Worm (Caenorhabditis elegans) whole organism, late embryonic: Measurements from ENCODE around the gene cky-1.

Experiments
- C38D4.7 ChIP-seq: fragments of 200-800 bp; sonication (Bioruptor generic); optimal IDR thresholded peaks from 2 replicates; lab custom pipeline; 2018; ENCODE audit warnings: mild to moderate bottlenecking, missing genetic modification characterization, moderate library complexity, missing compliant biosample characterization
- F13H6.1 ChIP-seq: sonication (generic microtip); optimal IDR thresholded peaks from 2 replicates; lab custom pipeline; 2016; ENCODE audit warnings: missing genetic modification characterization, missing compliant biosample characterization
- K02D7.2 ChIP-seq: sonication (generic microtip); optimal IDR thresholded peaks from 2 replicates; lab custom pipeline; 2017; ENCODE audit warnings: mild to moderate bottlenecking, missing genetic modification characterization, missing compliant biosample characterization
- K09A11.1 ChIP-seq: sonication (generic microtip); optimal IDR thresholded peaks from 2 replicates; lab custom pipeline; 2017; ENCODE audit warnings: antibody characterized with exemption, mild to moderate bottlenecking, missing genetic modification characterization, missing compliant biosample characterization; ENCODE audit not compliant: insufficient read depth
- T23F11.4 ChIP-seq: fragments of 200-800 bp; sonication (Bioruptor generic); optimal IDR thresholded peaks from 2 replicates; lab custom pipeline; 2018; ENCODE audit warnings: mild to moderate bottlenecking, missing genetic modification characterization, missing compliant biosample characterization
- Y22D7AL.16 ChIP-seq: sonication (generic microtip); optimal IDR thresholded peaks from 2 replicates; lab custom pipeline; 2016; ENCODE audit warnings: missing genetic modification characterization, missing compliant biosample characterization
- ahr-1 ChIP-seq: sonication (generic microtip); optimal IDR thresholded peaks from 2 replicates; lab custom pipeline; 2016; ENCODE audit warnings: missing genetic modification characterization, missing compliant biosample characterization
- ama-1 ChIP-seq: fragments of 150-350 bp; optimal IDR thresholded peaks from 2 replicates; lab custom pipeline; 2014
- ceh-24 ChIP-seq: sonication (generic microtip); optimal IDR thresholded peaks from 2 replicates; lab custom pipeline; 2016; ENCODE audit warnings: mild to moderate bottlenecking, missing genetic modification characterization, missing compliant biosample characterization
- ceh-31 ChIP-seq: sonication (generic microtip); optimal IDR thresholded peaks from 2 replicates; lab custom pipeline; 2016; ENCODE audit warnings: missing genetic modification characterization, missing compliant biosample characterization
- ceh-45 ChIP-seq: fragments of 200-800 bp; sonication (Bioruptor generic); IDR thresholded peaks from 2 replicates; pipeline ENCODE4 v1.3.6; 2022; ENCODE audit warnings: missing genetic modification reagents, missing genetic modification characterization, missing compliant biosample characterization
- ceh-6 ChIP-seq: fragments of 200-800 bp; sonication (Bioruptor generic); optimal IDR thresholded peaks from 2 replicates; lab custom pipeline; 2018; ENCODE audit warnings: mild to moderate bottlenecking, missing genetic modification characterization, missing compliant biosample characterization
- dmd-4 ChIP-seq: sonication (generic microtip); optimal IDR thresholded peaks from 2 replicates; lab custom pipeline; 2016; ENCODE audit warnings: borderline replicate concordance, missing genetic modification characterization, missing compliant biosample characterization
- elt-2 ChIP-seq: sonication (generic microtip); optimal IDR thresholded peaks from 2 replicates; lab custom pipeline; 2016; ENCODE audit warnings: missing genetic modification reagents, missing genetic modification characterization, missing compliant biosample characterization
- eyg-1 ChIP-seq: sonication (generic microtip); optimal IDR thresholded peaks from 2 replicates; lab custom pipeline; 2016; ENCODE audit warnings: missing genotype, missing genetic modification characterization, missing compliant biosample characterization
- fax-1 ChIP-seq: sonication (generic microtip); optimal IDR thresholded peaks from 2 replicates; lab custom pipeline; 2016; ENCODE audit warnings: missing genotype, missing genetic modification characterization, missing compliant biosample characterization
- fkh-10 ChIP-seq: fragments of 150-350 bp; optimal IDR thresholded peaks from 2 replicates; lab custom pipeline; 2014; ENCODE audit warnings: missing biosample characterization, missing genetic modification reagents, missing genetic modification characterization
- fkh-6 ChIP-seq: sonication (generic microtip); optimal IDR thresholded peaks from 2 replicates; lab custom pipeline; 2016; ENCODE audit warnings: missing genetic modification characterization, missing compliant biosample characterization
- hlh-13 ChIP-seq: fragments of 200-800 bp; sonication (Bioruptor generic); optimal IDR thresholded peaks from 2 replicates; lab custom pipeline; 2018; ENCODE audit warnings: mild to moderate bottlenecking, missing genetic modification characterization, missing compliant biosample characterization
- hlh-30 ChIP-seq: sonication (generic microtip); optimal IDR thresholded peaks from 2 replicates; lab custom pipeline; 2017; ENCODE audit warnings: antibody characterized with exemption, missing genetic modification characterization, missing compliant biosample characterization; ENCODE audit not compliant: insufficient read depth
- hlh-6 ChIP-seq: sonication (generic microtip); optimal IDR thresholded peaks from 2 replicates; lab custom pipeline; 2016; ENCODE audit warnings: missing genotype, missing genetic modification characterization, missing compliant biosample characterization
- hlh-8 ChIP-seq: sonication (generic microtip); optimal IDR thresholded peaks from 2 replicates; lab custom pipeline; 2016; ENCODE audit warnings: missing genotype, missing genetic modification characterization, missing compliant biosample characterization
- lim-6 ChIP-seq: sonication (generic microtip); optimal IDR thresholded peaks from 2 replicates; lab custom pipeline; 2016; ENCODE audit warnings: missing genetic modification characterization, missing compliant biosample characterization
- madf-2 ChIP-seq: sonication (generic microtip); optimal IDR thresholded peaks from 2 replicates; lab custom pipeline; 2017; ENCODE audit warnings: missing genetic modification characterization, missing compliant biosample characterization
- nhr-232 ChIP-seq: sonication (generic microtip); optimal IDR thresholded peaks from 2 replicates; lab custom pipeline; 2016; ENCODE audit warnings: missing genetic modification characterization, missing compliant biosample characterization
- npax-4 ChIP-seq: sonication (generic microtip); optimal IDR thresholded peaks from 2 replicates; lab custom pipeline; 2016; ENCODE audit warnings: missing genetic modification characterization, missing compliant biosample characterization
- pag-3 ChIP-seq: sonication (generic microtip); optimal IDR thresholded peaks from 2 replicates; lab custom pipeline; 2016; ENCODE audit warnings: missing compliant biosample characterization, missing genetic modification characterization, borderline replicate concordance
- pat-9 ChIP-seq: fragments of 200-800 bp; sonication (Bioruptor generic); optimal IDR thresholded peaks from 2 replicates; lab custom pipeline; 2018; ENCODE audit warnings: mild to moderate bottlenecking, missing genetic modification characterization, moderate library complexity, missing compliant biosample characterization
- pax-1 ChIP-seq: fragments of 150-350 bp; optimal IDR thresholded peaks from 2 replicates; lab custom pipeline; 2014; ENCODE audit warnings: missing biosample characterization, missing genetic modification characterization
- pha-2 ChIP-seq: sonication (generic microtip); optimal IDR thresholded peaks from 2 replicates; lab custom pipeline; 2017; ENCODE audit warnings: mild to moderate bottlenecking, missing genetic modification characterization, missing compliant biosample characterization
- pqm-1 ChIP-seq: sonication (generic microtip); optimal IDR thresholded peaks from 2 replicates; lab custom pipeline; 2016; ENCODE audit warnings: missing genetic modification characterization, missing compliant biosample characterization
- pros-1 ChIP-seq: fragments of 150-350 bp; optimal IDR thresholded peaks from 2 replicates; lab custom pipeline; 2014; ENCODE audit warnings: missing biosample characterization, missing genetic modification reagents, missing genetic modification characterization
- sdc-2 ChIP-seq: sonication (generic microtip); optimal IDR thresholded peaks from 2 replicates; lab custom pipeline; 2016; ENCODE audit warnings: missing genotype, missing genetic modification characterization, missing compliant biosample characterization
- sox-4 ChIP-seq: sonication (generic microtip); optimal IDR thresholded peaks from 2 replicates; lab custom pipeline; 2017; ENCODE audit warnings: mild to moderate bottlenecking, missing genetic modification characterization, inconsistent platforms, missing compliant biosample characterization
- syd-9 ChIP-seq: sonication (generic microtip); optimal IDR thresholded peaks from 2 replicates; lab custom pipeline; 2016; ENCODE audit warnings: mild to moderate bottlenecking, missing genetic modification characterization, moderate library complexity, missing compliant biosample characterization
- tbx-2 ChIP-seq: sonication (generic microtip); optimal IDR thresholded peaks from 2 replicates; lab custom pipeline; 2016; ENCODE audit warnings: missing genetic modification characterization, missing compliant biosample characterization
- tbx-7 ChIP-seq: sonication (generic microtip); optimal IDR thresholded peaks from 2 replicates; lab custom pipeline; 2016; ENCODE audit warnings: missing genotype, missing genetic modification characterization, missing compliant biosample characterization
- ttx-3 ChIP-seq: sonication (generic microtip); optimal IDR thresholded peaks from 2 replicates; lab custom pipeline; 2016; ENCODE audit warnings: missing genetic modification reagents, missing genetic modification characterization, missing compliant biosample characterization
- unc-3 ChIP-seq, 2 experiments: fragments of 200-800 bp in 1 of 2; sonication (Bioruptor generic) in 1 of 2; sonication (generic microtip) in 1 of 2; conservative IDR thresholded peaks in 1 of 2; optimal IDR thresholded peaks in 1 of 2; 2 replicates each; pipeline versions ENCODE4 v1.3.6 to Lab custom; 2016 to 2022; ENCODE audit warnings: missing compliant biosample characterization in 2 of 2, missing genetic modification characterization in 2 of 2, missing genetic modification reagents in 1 of 2
- ztf-16 ChIP-seq: sonication (generic microtip); optimal IDR thresholded peaks from 2 replicates; lab custom pipeline; 2017; ENCODE audit warnings: missing genetic modification characterization, missing compliant biosample characterization

cky-1 gene

DNA sequence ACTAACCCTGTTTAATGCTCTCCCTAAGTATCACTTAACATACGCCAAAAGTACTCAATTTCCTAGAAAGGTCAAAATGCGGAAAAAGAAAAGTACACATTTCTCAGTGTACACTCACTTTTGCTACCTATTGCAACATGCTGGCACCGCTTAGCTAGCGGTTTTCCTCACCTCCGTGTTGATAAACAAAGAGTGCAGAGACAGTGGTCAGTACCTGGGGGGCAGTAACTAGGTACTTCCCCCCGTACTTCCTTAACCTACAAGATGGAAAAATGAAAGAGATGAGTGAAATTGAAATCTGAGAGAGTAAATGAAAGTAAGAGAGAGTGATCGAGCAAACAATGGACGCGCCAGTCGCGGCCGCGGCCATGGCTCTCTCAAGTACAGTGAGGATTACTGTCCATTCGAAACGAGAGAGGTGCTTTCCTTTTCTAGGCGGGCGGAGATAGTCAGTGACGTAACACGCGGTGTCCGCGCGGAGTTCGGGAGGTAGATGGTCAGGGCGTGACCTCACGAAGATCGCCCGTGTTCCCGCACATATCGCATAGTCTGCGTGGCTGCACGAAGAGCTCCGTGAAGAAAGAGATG lies at the start of gene cky-1:
TSS of gene cky-1 (plus strand) at position 538 of the 588 bp plus-strand sequence.
- no peak for TF ChIP-seq hlh-30
- TF ChIP-seq tbx-2 (tag; lab: Kevin White, UChicago) = peak; percentile 35

- TF ChIP-seq fkh-6 (tag; lab: Kevin White, UChicago) = no peak
- TF ChIP-seq pros-1 (tag; lab: Kevin White, UChicago) = no peak
- TF ChIP-seq pha-2 = no peak
- no peak for TF ChIP-seq hlh-6 (tag; lab: Kevin White, UChicago)
- no peak for TF ChIP-seq fax-1 (tag; lab: Kevin White, UChicago)
- TF ChIP-seq pag-3 = no peak
- TF ChIP-seq ahr-1 (tag; lab: Kevin White, UChicago) = no peak
- no peak for TF ChIP-seq pqm-1 (tag; lab: Kevin White, UChicago)
- no peak for TF ChIP-seq Y22D7AL.16 (tag; lab: Kevin White, UChicago)
- no peak for TF ChIP-seq ama-1
- TF ChIP-seq ceh-6 = no peak
- TF ChIP-seq hlh-13 (GFP tag; lab: Kevin White, UChicago) = no peak
- TF ChIP-seq tbx-7 (tag; lab: Kevin White, UChicago) = no peak
- TF ChIP-seq npax-4 (tag; lab: Kevin White, UChicago) = no peak
- TF ChIP-seq ceh-45 = no peak
- TF ChIP-seq lim-6 (tag; lab: Kevin White, UChicago) = no peak
These were observed 41.3 kb upstream of the cky-1 start, which contains the start of gene parn-1 for ce11 chrV:12695155-12695554. parn-1 (minus strand) TSS chrV:12695255.

- TF ChIP-seq ttx-3 (no peak), pat-9 (tag; lab: Kevin White, UChicago) (no peak), sox-4 (tag; lab: Kevin White, UChicago) (no peak), fax-1 (tag; lab: Kevin White, UChicago) (no peak), C38D4.7 (GFP tag; lab: Kevin White, UChicago) (no peak), hlh-8 (tag; lab: Kevin White, UChicago) (no peak), T23F11.4 (no peak), nhr-232 (tag; lab: Kevin White, UChicago) (no peak), sdc-2 (no peak), madf-2 (tag; lab: Kevin White, UChicago) (no peak), ama-1 (no peak), eyg-1 (no peak), ceh-31 (tag; lab: Kevin White, UChicago) (no peak), hlh-6 (tag; lab: Kevin White, UChicago) (no peak), fkh-10 (GFP tag; lab: Kevin White, UChicago) (no peak), syd-9 (no peak), K02D7.2 (tag; lab: Kevin White, UChicago) (no peak), ceh-24 (tag; lab: Kevin White, UChicago) (no peak), ztf-16 (tag; lab: Kevin White, UChicago) (no peak)
These were observed 40.5 kb upstream of the cky-1 start, which contains the start of gene K10C8.4 for ce11 chrV:12695968-12696367. K10C8.4 (plus strand) TSS chrV:12696268.

- TF ChIP-seq ttx-3 (no peak), unc-3 (GFP tag; conservative IDR thresholded peaks at IDR 0.05; lab: Robert Waterston, UW) (no peak), unc-3 (tag; optimal IDR thresholded peaks at IDR 0.05; lab: Kevin White, UChicago) (no peak), pax-1 (no peak), Y22D7AL.16 (tag; lab: Kevin White, UChicago) (no peak), C38D4.7 (GFP tag; lab: Kevin White, UChicago) (no peak), pha-2 (no peak), ama-1 (no peak), lim-6 (tag; lab: Kevin White, UChicago) (no peak), F13H6.1 (tag; lab: Kevin White, UChicago) (no peak), K09A11.1 (tag; lab: Kevin White, UChicago) (no peak), hlh-13 (GFP tag; lab: Kevin White, UChicago) (no peak), sox-4 (tag; lab: Kevin White, UChicago) (no peak), pros-1 (tag; lab: Kevin White, UChicago) (no peak), dmd-4 (tag; lab: Kevin White, UChicago) (no peak), elt-2 (tag; lab: Kevin White, UChicago) (no peak)
These were observed 39.7 kb upstream of the cky-1 start for ce11 chrV:12696790-12697189.
